Fruit fly (Drosophila melanogaster): Measurements from ENCODE around the gene Desi.
A peak's percentile ranks its signal among the peaks of the same experiment; 100 is the strongest.

Gene Desi

dm6 chr3R:10779269-10779668 is at the start of gene Desi:
Gene Desi, plus strand, starts transcription at chr3R:10779569.
- no peak for TF ChIP-seq noc (tag; optimal IDR thresholded peaks at IDR 0.05)

- TF ChIP-seq noc (tag; optimal IDR thresholded peaks at IDR 0.05): no peak
Observed at dm6 chr3R:10735857-10736256, 43.5 kb upstream of the Desi start, which contains the start of gene tomboy20. Gene tomboy20, minus strand, starts transcription at chr3R:10735957.

- TF ChIP-seq noc (tag; optimal IDR thresholded peaks at IDR 0.05): no peak
Observed at dm6 chr3R:10747650-10748049, 31.7 kb upstream of the Desi start.

- no peak for TF ChIP-seq noc (tag; optimal IDR thresholded peaks at IDR 0.05)
Observed at dm6 chr3R:10751061-10751460, 28.3 kb upstream of the Desi start, which contains the start of gene TkR86C. Gene TkR86C, minus strand, starts transcription at chr3R:10751228.

- TF ChIP-seq noc (tag; optimal IDR thresholded peaks at IDR 0.05): no peak
Observed at dm6 chr3R:10755534-10755933, 23.8 kb upstream of the Desi start, which contains the start of gene CG14691. Gene CG14691, minus strand, starts transcription at chr3R:10755634.

dm6 chr3R:10759348-10759847 is 20.0 kb upstream of the Desi start, which contains the start of gene CG31272:
Gene CG31272, minus strand, starts transcription at chr3R:10759398.
- no peak for TF ChIP-seq noc (tag; optimal IDR thresholded peaks at IDR 0.05)

- TF ChIP-seq noc (tag; optimal IDR thresholded peaks at IDR 0.05): peak; percentile 54
Observed at dm6 chr3R:10760966-10761855, 18.2 kb upstream of the Desi start, which contains the start of the genes MED7 and Cap-H2. Gene MED7, minus strand, starts transcription at chr3R:10761032. Gene Cap-H2, plus strand, starts transcription at chr3R:10761310.

- TF ChIP-seq noc (tag; optimal IDR thresholded peaks at IDR 0.05): no peak
Observed at dm6 chr3R:10761980-10762379, 17.4 kb upstream of the Desi start.

- TF ChIP-seq noc (tag; optimal IDR thresholded peaks at IDR 0.05): no peak
Observed at dm6 chr3R:10767526-10767925, 11.8 kb upstream of the Desi start, which contains the start of gene TfIIFbeta. Gene TfIIFbeta, minus strand, starts transcription at chr3R:10767804.

dm6 chr3R:10775246-10775645 is 4.1 kb upstream of the Desi start:
- TF ChIP-seq noc (tag; optimal IDR thresholded peaks at IDR 0.05): no peak

dm6 chr3R:10776047-10776659 is 3.2 kb upstream of the Desi start:
- TF ChIP-seq noc (tag; optimal IDR thresholded peaks at IDR 0.05): no peak

- TF ChIP-seq noc (tag; optimal IDR thresholded peaks at IDR 0.05): no peak
Observed at dm6 chr3R:10777274-10777673, 2.1 kb upstream of the Desi start, which contains the start of the genes CG45076, CG45078 and fau. Gene CG45076, minus strand, starts transcription at chr3R:10777374. Gene CG45078, minus strand, starts transcription at chr3R:10777374. Gene fau, minus strand, starts transcription at chr3R:10777374.

- no peak for TF ChIP-seq noc (tag; optimal IDR thresholded peaks at IDR 0.05)
Observed at dm6 chr3R:10778151-10778550, 1.2 kb upstream of the Desi start.

dm6 chr3R:10780161-10780560 is 792 bp downstream of the Desi start:
- TF ChIP-seq noc (tag; optimal IDR thresholded peaks at IDR 0.05): no peak

- no peak for TF ChIP-seq noc (tag; optimal IDR thresholded peaks at IDR 0.05)
Observed at dm6 chr3R:10782167-10782566, 2.8 kb downstream of the Desi start, which contains the start of gene CG42633. Gene CG42633, minus strand, starts transcription at chr3R:10782267.

- peak; percentile 70 for TF ChIP-seq noc (tag; optimal IDR thresholded peaks at IDR 0.05)
Observed at dm6 chr3R:10784058-10784499, 4.7 kb downstream of the Desi start, which contains the start of the genes mRpL37 and Rbp1. Gene mRpL37, minus strand, starts transcription at chr3R:10784092. Gene Rbp1, plus strand, starts transcription at chr3R:10784383.

Measured in whole organism, larva.